Worm (Caenorhabditis elegans): ENCODE data around the gene T22D1.5.
A peak's percentile ranks its signal among the peaks of the same experiment; 100 is the strongest.

The T22D1.5 gene

ce11 chrIV:6919318-6919717, 15.6 kb downstream of the T22D1.5 start, which contains the start of gene ruvb-2 (continued):
- TF ChIP-seq madf-3 (GFP tag; IDR thresholded peaks at IDR 0.05) (no peak), Y95B8A.8 (GFP tag; IDR thresholded peaks at IDR 0.05) (0 out of 2 replicates have a peak, but pooled peaks have one; percentile 35), snpc-1.1 (tag; optimal IDR thresholded peaks at IDR 0.05; ENCODE audit: insufficient read depth) (peak; percentile 31), ceh-91 (GFP tag; IDR thresholded peaks at IDR 0.05) (peak; percentile 36), lin-54 (GFP tag; optimal IDR thresholded peaks at IDR 0.05) (peak; percentile 91), ztf-22 (GFP tag; optimal IDR thresholded peaks at IDR 0.05) (no peak), mcd-1 (GFP tag; IDR thresholded peaks at IDR 0.05) (peak; percentile 83), snpc-4 (GFP tag; optimal IDR thresholded peaks at IDR 0.05) (peak; percentile 74), snpc-4 (tag; optimal IDR thresholded peaks at IDR 0.05) (peak; percentile 79 to 91 (median 86)), T26A5.8 (tag; optimal IDR thresholded peaks at IDR 0.05) (no peak), mes-4 (tag; optimal IDR thresholded peaks at IDR 0.05) (no peak), dox-1 (GFP tag; IDR thresholded peaks at IDR 0.05) (no peak; the same call in 1 of the 2 replicates), ceh-40 (GFP tag; IDR thresholded peaks at IDR 0.05) (no peak), lsy-27 (tag; optimal IDR thresholded peaks at IDR 0.05; ENCODE audit: borderline replicate concordance, insufficient read depth) (no peak), ets-4 (GFP tag; optimal IDR thresholded peaks at IDR 0.05) (no peak), ztf-18 (tag; optimal IDR thresholded peaks at IDR 0.05) (peak; percentile 97), nfya-1 (tag; optimal IDR thresholded peaks at IDR 0.05; ENCODE audit: borderline replicate concordance, insufficient read depth) (no peak), ztf-6 (GFP tag; IDR thresholded peaks at IDR 0.05) (no peak), ZK185.1 (tag; optimal IDR thresholded peaks at IDR 0.05; ENCODE audit: poor library complexity, severe bottlenecking) (peak; percentile 52), lin-35 (GFP tag; optimal IDR thresholded peaks at IDR 0.05) (peak in 1 of 3 experiments; percentile 81), die-1 (tag; optimal IDR thresholded peaks at IDR 0.05) (no peak), ceh-79 (tag; optimal IDR thresholded peaks at IDR 0.05) (no peak), hmg-1.2 (GFP tag; IDR thresholded peaks at IDR 0.05) (peak; percentile 57), nhr-90 (tag; optimal IDR thresholded peaks at IDR 0.05) (no peak), nhr-27 (tag; optimal IDR thresholded peaks at IDR 0.05) (no peak), lsl-1 (GFP tag; optimal IDR thresholded peaks at IDR 0.05) (peak; percentile 65), unc-62 (GFP tag; optimal IDR thresholded peaks at IDR 0.05) (no peak), rcor-1 (GFP tag; IDR thresholded peaks at IDR 0.05) (peak; percentile 72), nhr-80 (tag; optimal IDR thresholded peaks at IDR 0.05) (peak; percentile 56), lag-1 (GFP tag; IDR thresholded peaks at IDR 0.05) (no peak), chd-7 (tag; optimal IDR thresholded peaks at IDR 0.05) (no peak), C06A6.2 (GFP tag; conservative IDR thresholded peaks at IDR 0.05) (no peak; the same call in 1 of the 2 replicates), let-607 (tag; optimal IDR thresholded peaks at IDR 0.05) (peak in 1 of 2 experiments; percentile 26), snpc-3.4 (tag; optimal IDR thresholded peaks at IDR 0.05) (peak; percentile 63), snpc-1.3 (tag; optimal IDR thresholded peaks at IDR 0.05; ENCODE audit: insufficient read depth) (peak; percentile 56), efl-1 (GFP tag; optimal IDR thresholded peaks at IDR 0.05) (peak; percentile 58), ekl-4 (GFP tag; IDR thresholded peaks at IDR 0.05) (peak; percentile 54; the same call in 1 of the 2 replicates), hlh-26 (GFP tag; conservative IDR thresholded peaks at IDR 0.05) (no peak), dpff-1 (tag; optimal IDR thresholded peaks at IDR 0.05) (no peak), B0019.2 (GFP tag; conservative IDR thresholded peaks at IDR 0.05) (no peak), rec-8 (tag; optimal IDR thresholded peaks at IDR 0.05) (no peak), hmg-20 (GFP tag; IDR thresholded peaks at IDR 0.05) (no peak), madf-8 (GFP tag; conservative IDR thresholded peaks at IDR 0.05) (no peak; the same call in 1 of the 2 replicates), bed-1 (GFP tag; IDR thresholded peaks at IDR 0.05) (no peak), somi-1 (GFP tag; optimal IDR thresholded peaks at IDR 0.05) (peak; percentile 65), attf-6 (GFP tag; IDR thresholded peaks at IDR 0.05) (0 out of 2 replicates have a peak, but pooled peaks have one; percentile 19), F23B12.7 (tag; optimal IDR thresholded peaks at IDR 0.05; ENCODE audit: insufficient read depth) (peak; percentile 71)
